Worm (Caenorhabditis elegans): ENCODE measurements around the gene cul-3.

- TF ChIP-seq R02D3.7 (tag; optimal IDR thresholded peaks at IDR 0.05) = no peak
- no peak for TF ChIP-seq hif-1 (tag; optimal IDR thresholded peaks at IDR 0.05)
- TF ChIP-seq nhr-11 (tag; optimal IDR thresholded peaks at IDR 0.05) = no peak
- TF ChIP-seq egl-43 (GFP tag; IDR thresholded peaks at IDR 0.05) = no peak
- TF ChIP-seq tag-97 (GFP tag; IDR thresholded peaks at IDR 0.05) = no peak
- TF ChIP-seq unc-130 (GFP tag; optimal IDR thresholded peaks at IDR 0.05) = no peak
- TF ChIP-seq fos-1 (tag; optimal IDR thresholded peaks at IDR 0.05) = no peak
- TF ChIP-seq ama-1 (optimal IDR thresholded peaks at IDR 0.05) = no peak
- TF ChIP-seq gei-8 (GFP tag; optimal IDR thresholded peaks at IDR 0.05) = no peak
- TF ChIP-seq nhr-76 (tag; optimal IDR thresholded peaks at IDR 0.05) = no peak
- no peak for TF ChIP-seq ceh-20 (GFP tag; IDR thresholded peaks at IDR 0.05)
- TF ChIP-seq set-16 (GFP tag; IDR thresholded peaks at IDR 0.05) = no peak
Measured at ce11 chrV:215697-216096, 38.5 kb downstream of the cul-3 start.

Data from whole organism, L4 larva.